Fruit fly (Drosophila melanogaster) whole organism, embryonic: ENCODE results near the gene CG34107.
A peak's percentile ranks its signal among the peaks of the same experiment; 100 is the strongest.

ENCODE experiments used
- B-H2 ChIP-seq: fragments of 200-800 bp; sonication (Bioruptor generic); optimal IDR thresholded peaks from 2 replicates; lab custom pipeline; 2018; ENCODE audit warnings: missing biosample characterization, mild to moderate bottlenecking, missing genetic modification characterization
- CG10274 ChIP-seq: fragments of 200-800 bp; sonication (Bioruptor generic); optimal IDR thresholded peaks from 3 replicates; lab custom pipeline; 2017; ENCODE audit warnings: missing biosample characterization, mild to moderate bottlenecking, missing genetic modification characterization
- CG10321 ChIP-seq: fragments of 200-800 bp; sonication (Bioruptor generic); IDR thresholded peaks from 2 replicates; pipeline ENCODE4 v1.3.6; 2022; ENCODE audit warnings: missing biosample characterization, missing genetic modification characterization
- CG10565 ChIP-seq: fragments of 200-800 bp; sonication (Bioruptor generic); optimal IDR thresholded peaks from 3 replicates; lab custom pipeline; 2016; ENCODE audit warnings: missing biosample characterization, mild to moderate bottlenecking, missing genetic modification characterization
- CG12104 ChIP-seq: fragments of 200-800 bp; sonication (Bioruptor generic); optimal IDR thresholded peaks from 3 replicates; lab custom pipeline; 2016; ENCODE audit warnings: missing biosample characterization, missing genetic modification characterization
- CG12155 ChIP-seq: fragments of 200-800 bp; sonication (Bioruptor generic); optimal IDR thresholded peaks from 3 replicates; lab custom pipeline; 2016; ENCODE audit warnings: missing biosample characterization, missing genetic modification characterization
- CG12769 ChIP-seq: fragments of 200-800 bp; sonication (Bioruptor generic); optimal IDR thresholded peaks from 2 replicates; lab custom pipeline; 2019; ENCODE audit warnings: missing biosample characterization, mild to moderate bottlenecking, missing genetic modification characterization, moderate library complexity
- CG14667 ChIP-seq: fragments of 200-800 bp; sonication (Bioruptor generic); IDR thresholded peaks from 2 replicates; pipeline ENCODE4 v1.3.6; 2022; ENCODE audit warnings: missing biosample characterization, missing genetic modification characterization
- CG16863 ChIP-seq: fragments of 200-800 bp; sonication (Bioruptor generic); optimal IDR thresholded peaks from 3 replicates; lab custom pipeline; 2016; ENCODE audit warnings: missing biosample characterization, missing genetic modification characterization
- CG17328 ChIP-seq: fragments of 200-800 bp; sonication (Bioruptor generic); IDR thresholded peaks from 2 replicates; pipeline ENCODE4 v1.3.6; 2022; ENCODE audit warnings: missing biosample characterization, missing genetic modification characterization
- CG17829 ChIP-seq: fragments of 200-800 bp; optimal IDR thresholded peaks from 2 replicates; lab custom pipeline; 2019; ENCODE audit warnings: missing biosample characterization, mild to moderate bottlenecking, missing genetic modification characterization, moderate library complexity
- CG1792 ChIP-seq: fragments of 200-800 bp; sonication (Bioruptor generic); optimal IDR thresholded peaks from 2 replicates; lab custom pipeline; 2016; ENCODE audit warnings: missing biosample characterization, missing genetic modification characterization
- CG2889 ChIP-seq: fragments of 200-800 bp; sonication (Bioruptor generic); IDR thresholded peaks from 3 replicates; pipeline ENCODE4 v1.3.6; 2022; ENCODE audit warnings: missing biosample characterization, missing genetic modification characterization
- CG3407 ChIP-seq: fragments of 200-800 bp; sonication (Bioruptor generic); optimal IDR thresholded peaks from 2 replicates; lab custom pipeline; 2018; ENCODE audit warnings: missing biosample characterization, mild to moderate bottlenecking, missing genetic modification characterization
- CG3995 ChIP-seq: fragments of 200-800 bp; sonication (Bioruptor generic); optimal IDR thresholded peaks from 3 replicates; lab custom pipeline; 2016; ENCODE audit warnings: missing biosample characterization, missing genetic modification characterization
- CG4820 ChIP-seq: fragments of 200-800 bp; sonication (Bioruptor generic); optimal IDR thresholded peaks from 3 replicates; lab custom pipeline; 2016; ENCODE audit warnings: missing biosample characterization, missing genetic modification characterization
- CG6765 ChIP-seq: fragments of 200-800 bp; sonication (Bioruptor generic); optimal IDR thresholded peaks from 3 replicates; lab custom pipeline; 2017; ENCODE audit warnings: missing biosample characterization, mild to moderate bottlenecking, missing genetic modification characterization
- CG7357 ChIP-seq: fragments of 200-800 bp; sonication (Bioruptor generic); IDR thresholded peaks from 3 replicates; pipeline ENCODE4 v1.3.6; 2022; ENCODE audit warnings: missing biosample characterization, missing genetic modification characterization
- CG8478 ChIP-seq: fragments of >200 bp; optimal IDR thresholded peaks from 2 replicates; lab custom pipeline; 2018
- CG9609 ChIP-seq: fragments of 200-800 bp; sonication (Bioruptor generic); optimal IDR thresholded peaks from 3 replicates; lab custom pipeline; 2016; ENCODE audit warnings: missing biosample characterization, missing genetic modification characterization
- CG9797 ChIP-seq: fragments of 200-800 bp; sonication (Bioruptor generic); optimal IDR thresholded peaks from 3 replicates; lab custom pipeline; 2018; ENCODE audit warnings: missing biosample characterization, mild to moderate bottlenecking, missing genetic modification characterization
- Camta ChIP-seq: fragments of 200-800 bp; sonication (Bioruptor generic); optimal IDR thresholded peaks from 2 replicates; lab custom pipeline; 2016; ENCODE audit warnings: missing biosample characterization, missing genetic modification characterization
- Dad ChIP-seq: fragments of 200-800 bp; sonication (Bioruptor generic); optimal IDR thresholded peaks from 3 replicates; lab custom pipeline; 2016; ENCODE audit warnings: missing biosample characterization, missing genetic modification characterization
- Ets97D ChIP-seq: fragments of 200-800 bp; sonication (Bioruptor generic); optimal IDR thresholded peaks from 3 replicates; lab custom pipeline; 2016; ENCODE audit warnings: missing biosample characterization, missing genetic modification characterization
- H15 ChIP-seq: fragments of 200-800 bp; sonication (Bioruptor generic); IDR thresholded peaks from 3 replicates; pipeline ENCODE4 v1.3.6; 2022; ENCODE audit warnings: missing biosample characterization, missing genetic modification characterization
- Kr ChIP-seq: fragments of 200-800 bp; sonication (Bioruptor generic); optimal IDR thresholded peaks from 2 replicates; lab custom pipeline; 2017; ENCODE audit warnings: missing biosample characterization, mild to moderate bottlenecking, missing genetic modification characterization
- Poxn ChIP-seq: fragments of 200-800 bp; sonication (Bioruptor generic); IDR thresholded peaks from 2 replicates; pipeline ENCODE4 v1.3.6; 2022; ENCODE audit warnings: missing biosample characterization, missing genetic modification characterization
- Taf1 ChIP-seq: fragments of 200-800 bp; sonication (Bioruptor generic); IDR thresholded peaks from 2 replicates; pipeline ENCODE4 v1.3.6; 2022; ENCODE audit warnings: missing biosample characterization, missing genetic modification characterization
- ab ChIP-seq: fragments of 200-800 bp; sonication (Bioruptor generic); optimal IDR thresholded peaks from 2 replicates; lab custom pipeline; 2016; ENCODE audit warnings: missing biosample characterization, missing genetic modification characterization
- al ChIP-seq: fragments of 200-800 bp; sonication (Bioruptor generic); IDR thresholded peaks from 2 replicates; pipeline ENCODE4 v1.3.6; 2022; ENCODE audit warnings: missing biosample characterization, missing genetic modification characterization
- ara ChIP-seq: fragments of 200-800 bp; sonication (Bioruptor generic); IDR thresholded peaks from 2 replicates; pipeline ENCODE4 v1.3.6; 2022; ENCODE audit warnings: missing biosample characterization, missing genetic modification characterization
- bcd ChIP-seq: fragments of 200-800 bp; sonication (Bioruptor generic); optimal IDR thresholded peaks from 2 replicates; lab custom pipeline; 2017; ENCODE audit warnings: missing biosample characterization, mild to moderate bottlenecking, missing genetic modification characterization
- btn ChIP-seq: fragments of 200-800 bp; sonication (Bioruptor generic); optimal IDR thresholded peaks from 2 replicates; lab custom pipeline; 2016; ENCODE audit warnings: missing biosample characterization, missing genetic modification characterization
- corto ChIP-seq: fragments of 200-800 bp; sonication (Bioruptor generic); optimal IDR thresholded peaks from 2 replicates; lab custom pipeline; 2016; ENCODE audit warnings: missing biosample characterization, mild to moderate bottlenecking, missing genetic modification characterization, moderate library complexity
- crol ChIP-seq: fragments of 200-800 bp; sonication (Bioruptor generic); IDR thresholded peaks from 2 replicates; pipeline ENCODE4 v1.3.6; 2022; ENCODE audit warnings: missing biosample characterization, missing genetic modification characterization
- dati ChIP-seq: fragments of 200-800 bp; sonication (Bioruptor generic); IDR thresholded peaks from 2 replicates; pipeline ENCODE4 v1.3.6; 2022; ENCODE audit warnings: missing biosample characterization, missing genetic modification characterization
- emc ChIP-seq: fragments of 200-800 bp; sonication (Bioruptor generic); optimal IDR thresholded peaks from 2 replicates; lab custom pipeline; 2016; ENCODE audit warnings: missing biosample characterization, missing genetic modification characterization
- gem ChIP-seq: fragments of 200-800 bp; sonication (Bioruptor generic); optimal IDR thresholded peaks from 2 replicates; lab custom pipeline; 2019; ENCODE audit warnings: missing biosample characterization, mild to moderate bottlenecking, missing genetic modification characterization, moderate library complexity
- jumu ChIP-seq: fragments of 200-800 bp; sonication (Bioruptor generic); optimal IDR thresholded peaks from 3 replicates; lab custom pipeline; 2016; ENCODE audit warnings: missing biosample characterization, missing genetic modification characterization
- kah ChIP-seq: fragments of 200-800 bp; sonication (Bioruptor generic); optimal IDR thresholded peaks from 2 replicates; lab custom pipeline; 2018; ENCODE audit warnings: missing biosample characterization, mild to moderate bottlenecking, missing genetic modification characterization
- kay ChIP-seq: fragments of 200-800 bp; sonication (Bioruptor generic); optimal IDR thresholded peaks from 2 replicates; lab custom pipeline; 2016; ENCODE audit warnings: missing biosample characterization, missing genetic modification characterization
- lola ChIP-seq, 3 experiments: fragments of >200 bp in 2 of 3; fragments of 200-800 bp in 1 of 3; sonication (Bioruptor generic) in 1 of 3; optimal IDR thresholded peaks; 2 replicates each; lab custom pipeline; 2017 to 2019; ENCODE audit warnings: missing biosample characterization in 3 of 3, missing genetic modification characterization in 3 of 3, mild to moderate bottlenecking in 1 of 3, moderate library complexity in 1 of 3
- luna ChIP-seq: fragments of 200-800 bp; sonication (Bioruptor generic); optimal IDR thresholded peaks from 2 replicates; lab custom pipeline; 2016; ENCODE audit warnings: missing biosample characterization, missing genetic modification characterization
- nerfin-2 ChIP-seq: fragments of 200-800 bp; sonication (Bioruptor generic); IDR thresholded peaks from 2 replicates; pipeline ENCODE4 v1.3.6; 2022; ENCODE audit warnings: missing biosample characterization, missing genetic modification characterization; ENCODE audit not compliant: partially characterized antibody
- nom ChIP-seq: fragments of 200-800 bp; sonication (Bioruptor generic); optimal IDR thresholded peaks from 2 replicates; lab custom pipeline; 2017; ENCODE audit warnings: missing biosample characterization, missing genetic modification characterization, mild to moderate bottlenecking, moderate library complexity, missing genetic modification reagents
- pros ChIP-seq: fragments of 200-800 bp; sonication (Bioruptor generic); optimal IDR thresholded peaks from 3 replicates; lab custom pipeline; 2019; ENCODE audit warnings: missing biosample characterization, mild to moderate bottlenecking, missing genetic modification characterization, moderate library complexity
- slou ChIP-seq: fragments of 200-800 bp; sonication (Bioruptor generic); optimal IDR thresholded peaks from 3 replicates; lab custom pipeline; 2016; ENCODE audit warnings: missing biosample characterization, missing genetic modification characterization
- so ChIP-seq: fragments of 200-800 bp; sonication (Bioruptor generic); IDR thresholded peaks from 3 replicates; pipeline ENCODE4 v1.3.6; 2022; ENCODE audit warnings: missing biosample characterization, missing genetic modification characterization
- tgo ChIP-seq: fragments of 200-800 bp; sonication (Bioruptor generic); IDR thresholded peaks from 3 replicates; pipeline ENCODE4 v1.3.6; 2022; ENCODE audit warnings: missing biosample characterization, missing genetic modification characterization
- tin ChIP-seq: fragments of 200-800 bp; sonication (Bioruptor generic); optimal IDR thresholded peaks from 3 replicates; lab custom pipeline; 2016; ENCODE audit warnings: missing biosample characterization, missing genetic modification characterization
- vvl ChIP-seq: fragments of 200-800 bp; sonication (Bioruptor generic); IDR thresholded peaks from 2 replicates; pipeline ENCODE4 v1.3.6; 2022; ENCODE audit warnings: missing biosample characterization, missing genetic modification characterization
- wdn ChIP-seq: fragments of 200-800 bp; sonication (Bioruptor generic); IDR thresholded peaks from 2 replicates; pipeline ENCODE4 v1.3.6; 2022; ENCODE audit warnings: missing biosample characterization, missing genetic modification characterization

The CG34107 gene

DNA sequence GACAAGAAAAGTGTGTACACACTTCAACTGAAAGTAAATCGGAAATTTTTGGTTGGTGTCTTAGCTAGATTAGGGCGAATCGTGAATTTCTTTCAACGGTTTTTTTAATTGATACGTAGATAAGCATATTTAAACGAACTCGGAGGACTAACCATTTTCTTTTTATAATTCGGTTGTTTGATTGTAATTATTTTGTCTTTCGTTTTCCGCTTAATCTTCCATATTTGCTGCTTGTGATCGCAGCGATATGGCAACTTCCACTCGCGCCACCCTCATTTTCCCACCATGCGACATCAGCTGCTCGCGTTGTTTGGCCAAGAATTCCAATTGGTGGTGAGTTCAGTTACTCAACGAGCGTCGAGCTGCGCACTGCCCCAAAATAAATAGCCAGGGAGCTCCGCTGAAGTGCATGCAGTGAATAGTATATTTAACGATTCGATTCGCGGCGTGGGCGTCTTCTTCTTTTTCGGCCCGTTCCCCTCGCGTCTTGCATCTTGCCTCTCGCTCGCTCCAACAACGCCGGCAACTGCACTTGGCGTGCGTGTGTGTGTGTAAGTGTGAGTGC lies 39.3 kb downstream of the CG34107 start, which contains the start of gene Nuak (continued):
- TF ChIP-seq crol (GFP tag; lab: Robert Waterston, UW) = no peak
- peak; percentile 54 for TF ChIP-seq corto (GFP tag; lab: Kevin White, UChicago)
- TF ChIP-seq kay (GFP tag; lab: Kevin White, UChicago) = peak; percentile 60
- no peak for TF ChIP-seq CG2889 (GFP tag; lab: Robert Waterston, UW)
- TF ChIP-seq Camta (GFP tag; lab: Kevin White, UChicago) = peak; percentile 90
- TF ChIP-seq ara (GFP tag; lab: Robert Waterston, UW) = no peak
- no peak for TF ChIP-seq vvl (GFP tag; lab: Robert Waterston, UW)
- TF ChIP-seq so (GFP tag; lab: Robert Waterston, UW) = no peak
- peak; percentile 45 for TF ChIP-seq btn
- TF ChIP-seq B-H2 = peak; percentile 91
- TF ChIP-seq tgo (GFP tag; lab: Robert Waterston, UW) = no peak
- peak; percentile 54 for TF ChIP-seq CG6765 (GFP tag; lab: Kevin White, UChicago)
- TF ChIP-seq CG8478 (lab: Kevin White, UChicago) = no peak
- TF ChIP-seq CG14667 (GFP tag; lab: Robert Waterston, UW) = no peak
- no peak for TF ChIP-seq H15 (GFP tag; lab: Robert Waterston, UW)
- peak; percentile 86 for TF ChIP-seq CG1792 (GFP tag; lab: Kevin White, UChicago)
- no peak for TF ChIP-seq CG17328 (GFP tag; lab: Robert Waterston, UW)
- peak; percentile 98 for TF ChIP-seq jumu (GFP tag; lab: Kevin White, UChicago)
- peak in 1 of 3 experiments; percentile 78 for TF ChIP-seq lola (GFP tag; optimal IDR thresholded peaks at IDR 0.05; lab: Kevin White, UChicago)
- TF ChIP-seq Taf1 = no peak
- TF ChIP-seq nom (GFP tag; lab: Kevin White, UChicago) = peak; percentile 46
- TF ChIP-seq CG3407 (GFP tag; lab: Kevin White, UChicago) = peak; percentile 58
- peak; percentile 75 for TF ChIP-seq CG7357 (GFP tag; lab: Robert Waterston, UW)
- peak; percentile 92 for TF ChIP-seq CG17829 (tag; lab: Kevin White, UChicago)
- no peak for TF ChIP-seq dati (GFP tag; lab: Robert Waterston, UW)
- TF ChIP-seq ab = peak; percentile 51
- TF ChIP-seq CG12769 (tag; lab: Kevin White, UChicago) = peak; percentile 85
- peak; percentile 96 for TF ChIP-seq Ets97D (GFP tag; lab: Kevin White, UChicago)
- TF ChIP-seq nerfin-2 (GFP tag; lab: Robert Waterston, UW) = no peak
- no peak for TF ChIP-seq al (GFP tag; lab: Robert Waterston, UW)
- no peak for TF ChIP-seq CG10321 (GFP tag; lab: Robert Waterston, UW)
- TF ChIP-seq CG3995 = peak; percentile 59
- peak; percentile 95 for TF ChIP-seq luna (GFP tag; lab: Kevin White, UChicago)
- no peak for TF ChIP-seq wdn (GFP tag; lab: Robert Waterston, UW)
- peak; percentile 71 for TF ChIP-seq CG12104 (GFP tag; lab: Kevin White, UChicago)
- peak; percentile 82 for TF ChIP-seq CG4820
- TF ChIP-seq CG10565 (GFP tag; lab: Kevin White, UChicago) = peak; percentile 60
- TF ChIP-seq gem = peak; percentile 91
- peak; percentile 92 for TF ChIP-seq CG12155
- TF ChIP-seq Kr = no peak
- peak; percentile 22 for TF ChIP-seq CG10274 (GFP tag; lab: Kevin White, UChicago)
- TF ChIP-seq Poxn (GFP tag; lab: Robert Waterston, UW) = no peak
- peak; percentile 87 for TF ChIP-seq CG16863
- peak; percentile 95 for TF ChIP-seq tin (GFP tag; lab: Kevin White, UChicago)
- TF ChIP-seq slou (GFP tag; lab: Kevin White, UChicago) = peak; percentile 84
- peak; percentile 93 for TF ChIP-seq CG9609
- TF ChIP-seq kah = peak; percentile 49
- peak; percentile 74 for TF ChIP-seq pros
- TF ChIP-seq bcd (GFP tag; lab: Kevin White, UChicago) = peak; percentile 84
- TF ChIP-seq CG9797 (GFP tag; lab: Kevin White, UChicago) = peak; percentile 61
- TF ChIP-seq Dad (GFP tag; lab: Kevin White, UChicago) = peak; percentile 90
- TF ChIP-seq emc (GFP tag; lab: Kevin White, UChicago) = peak; percentile 88
